Worm (Caenorhabditis elegans) whole organism, L4/young adult: ENCODE measurements around the gene K06G5.3.

Experiments
- dao-5 ChIP-seq: sonication (generic microtip); optimal IDR thresholded peaks from 2 replicates; lab custom pipeline; 2016; ENCODE audit warnings: missing genotype, missing genetic modification characterization, moderate library complexity, missing compliant biosample characterization
- him-1 ChIP-seq: sonication (generic microtip); optimal IDR thresholded peaks from 2 replicates; lab custom pipeline; 2016; ENCODE audit warnings: missing genotype, missing genetic modification reagents, missing genetic modification characterization, missing compliant biosample characterization

DNA sequence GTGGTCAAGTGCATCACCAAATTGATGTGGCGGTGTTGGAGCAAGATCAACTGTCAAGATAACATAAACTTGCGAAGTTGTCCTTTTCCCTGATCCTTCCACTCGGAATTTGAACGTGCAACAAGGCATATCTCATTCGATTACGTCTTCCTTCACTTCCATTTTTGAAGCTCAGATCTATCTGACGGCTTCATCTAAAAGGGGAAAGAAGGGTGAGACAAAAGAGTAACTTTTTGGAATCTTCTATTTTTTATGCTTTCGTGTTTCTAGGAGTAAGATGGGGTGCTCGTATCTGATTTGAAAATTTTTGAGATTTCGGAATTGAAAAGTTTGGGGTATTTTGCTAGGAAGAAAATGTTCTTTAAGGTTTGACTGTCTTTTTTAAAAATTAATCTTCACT is 44.1 kb upstream of the K06G5.3 start:
- TF ChIP-seq dao-5 (tag; lab: Kevin White, UChicago): no peak
- TF ChIP-seq him-1: no peak
